Worm (Caenorhabditis elegans): Measurements from ENCODE around the gene rab-30.

- TF ChIP-seq sea-2 (GFP tag; IDR thresholded peaks at IDR 0.05), result no peak
- no peak for TF ChIP-seq F37B4.10 (GFP tag; IDR thresholded peaks at IDR 0.05)
- no peak for TF ChIP-seq lin-26 (GFP tag; IDR thresholded peaks at IDR 0.05)
- TF ChIP-seq dpff-1 (tag; optimal IDR thresholded peaks at IDR 0.05), result no peak
- no peak for TF ChIP-seq rec-8 (tag; optimal IDR thresholded peaks at IDR 0.05)
- TF ChIP-seq F57C9.4 (tag; optimal IDR thresholded peaks at IDR 0.05), result no peak
- no peak for TF ChIP-seq hlh-26 (GFP tag; conservative IDR thresholded peaks at IDR 0.05)
- TF ChIP-seq Y53G8AR.9 (GFP tag; conservative IDR thresholded peaks at IDR 0.05), result no peak
These were observed 21.6 kb upstream of the rab-30 start, which contains the start of gene nlp-68 for ce11 chrIII:10538757-10539213.

Measured in whole organism, young adult.